Fruit fly (Drosophila melanogaster) whole organism, embryonic: ENCODE data around the gene gb.

Source experiments
- Ada2b ChIP-seq: fragments of 200-800 bp; sonication (Bioruptor generic); IDR thresholded peaks from 2 replicates; pipeline ENCODE4 v1.3.6; 2022; ENCODE audit warnings: missing biosample characterization, missing genetic modification characterization
- BEAF-32 ChIP-seq: fragments of 200-800 bp; sonication (Bioruptor generic); optimal IDR thresholded peaks from 3 replicates; lab custom pipeline; 2017; ENCODE audit warnings: missing biosample characterization, missing genetic modification characterization, mild to moderate bottlenecking, moderate library complexity, missing genetic modification reagents
- Blimp-1 ChIP-seq: fragments of 200-800 bp; sonication (Bioruptor generic); optimal IDR thresholded peaks from 3 replicates; lab custom pipeline; 2018; ENCODE audit warnings: missing biosample characterization, missing genetic modification characterization, mild to moderate bottlenecking, moderate library complexity, missing genetic modification reagents
- CG13123 ChIP-seq: fragments of 200-800 bp; sonication (Bioruptor generic); optimal IDR thresholded peaks from 2 replicates; lab custom pipeline; 2016; ENCODE audit warnings: missing biosample characterization, missing genetic modification characterization
- CG13287 ChIP-seq: fragments of 200-800 bp; sonication (Bioruptor generic); IDR thresholded peaks from 2 replicates; pipeline ENCODE4 v1.3.6; 2022; ENCODE audit warnings: missing biosample characterization, missing genetic modification characterization; ENCODE audit not compliant: partially characterized antibody
- CG13424 ChIP-seq: fragments of 200-800 bp; sonication (Bioruptor generic); optimal IDR thresholded peaks from 2 replicates; lab custom pipeline; 2019; ENCODE audit warnings: missing biosample characterization, mild to moderate bottlenecking, missing genetic modification characterization, moderate library complexity
- CG1603 ChIP-seq: fragments of 200-800 bp; sonication (Bioruptor generic); optimal IDR thresholded peaks from 2 replicates; lab custom pipeline; 2019; ENCODE audit warnings: missing biosample characterization, mild to moderate bottlenecking, missing genetic modification characterization, moderate library complexity
- CG17361 ChIP-seq: fragments of 200-800 bp; sonication (Bioruptor generic); IDR thresholded peaks from 3 replicates; pipeline ENCODE4 v1.3.6; 2022; ENCODE audit warnings: missing biosample characterization, missing genetic modification characterization
- CG17612 ChIP-seq: fragments of 200-800 bp; sonication (Bioruptor generic); IDR thresholded peaks from 2 replicates; pipeline ENCODE4 v1.3.6; 2022; ENCODE audit warnings: missing biosample characterization, missing genetic modification characterization
- CG17802 ChIP-seq: fragments of 200-800 bp; sonication (Bioruptor generic); optimal IDR thresholded peaks from 2 replicates; lab custom pipeline; 2018; ENCODE audit warnings: missing biosample characterization, mild to moderate bottlenecking, missing genetic modification characterization, moderate library complexity
- CG2116 ChIP-seq: fragments of 200-800 bp; sonication (Bioruptor generic); optimal IDR thresholded peaks from 3 replicates; lab custom pipeline; 2018; ENCODE audit warnings: missing biosample characterization, mild to moderate bottlenecking, missing genetic modification characterization
- CG2199 ChIP-seq: fragments of 200-800 bp; sonication (Bioruptor generic); IDR thresholded peaks from 3 replicates; pipeline ENCODE4 v1.3.6; 2022; ENCODE audit warnings: missing biosample characterization, missing genetic modification characterization
- CG43689 ChIP-seq: fragments of 200-800 bp; sonication (Bioruptor generic); IDR thresholded peaks from 2 replicates; pipeline ENCODE4 v1.3.6; 2022; ENCODE audit warnings: missing biosample characterization, missing genetic modification characterization
- CG4404 ChIP-seq: fragments of 200-800 bp; sonication (Bioruptor generic); IDR thresholded peaks from 2 replicates; pipeline ENCODE4 v1.3.6; 2022; ENCODE audit warnings: missing biosample characterization, missing genetic modification characterization
- CG5180 ChIP-seq: fragments of 200-800 bp; sonication (Bioruptor generic); optimal IDR thresholded peaks from 3 replicates; lab custom pipeline; 2017; ENCODE audit warnings: missing biosample characterization, missing genetic modification characterization, mild to moderate bottlenecking, moderate library complexity, missing genetic modification reagents
- CG6175 ChIP-seq: fragments of 200-800 bp; sonication (Bioruptor generic); IDR thresholded peaks from 3 replicates; pipeline ENCODE4 v1.3.6; 2022; ENCODE audit warnings: missing biosample characterization, missing genetic modification characterization
- CG9797 ChIP-seq: fragments of 200-800 bp; sonication (Bioruptor generic); optimal IDR thresholded peaks from 3 replicates; lab custom pipeline; 2018; ENCODE audit warnings: missing biosample characterization, mild to moderate bottlenecking, missing genetic modification characterization
- CG9817 ChIP-seq: fragments of 200-800 bp; sonication (Bioruptor generic); optimal IDR thresholded peaks from 2 replicates; lab custom pipeline; 2018; ENCODE audit warnings: missing biosample characterization, mild to moderate bottlenecking, missing genetic modification characterization, moderate library complexity
- Dbx ChIP-seq: fragments of 200-800 bp; sonication (Bioruptor generic); IDR thresholded peaks from 3 replicates; pipeline ENCODE4 v1.3.6; 2022; ENCODE audit warnings: missing biosample characterization, missing genetic modification characterization
- Dfd ChIP-seq, 2 experiments: fragments of >200 bp; optimal IDR thresholded peaks; 2 replicates each; lab custom pipeline; 2017; ENCODE audit warnings: missing biosample characterization in 2 of 2, missing genetic modification characterization in 2 of 2
- Dip2 ChIP-seq: fragments of 200-800 bp; sonication (Bioruptor generic); IDR thresholded peaks from 2 replicates; pipeline ENCODE4 v1.3.6; 2022; ENCODE audit warnings: missing biosample characterization, missing genetic modification characterization
- Hsf ChIP-seq: fragments of 200-800 bp; sonication (Bioruptor generic); optimal IDR thresholded peaks from 3 replicates; lab custom pipeline; 2016; ENCODE audit warnings: missing biosample characterization, missing genetic modification characterization
- Med ChIP-seq: fragments of 200-800 bp; sonication (Bioruptor generic); peaks from one replicate; lab custom pipeline; 2016; ENCODE audit warnings: missing biosample characterization, missing genetic modification characterization, mild to moderate bottlenecking, inconsistent platforms, moderate library complexity
- Nf-YC ChIP-seq: fragments of 200-800 bp; optimal IDR thresholded peaks from 3 replicates; lab custom pipeline; 2019; ENCODE audit warnings: missing biosample characterization, mild to moderate bottlenecking, missing genetic modification characterization, moderate library complexity
- Usf ChIP-seq: fragments of 200-800 bp; sonication (Bioruptor generic); optimal IDR thresholded peaks from 2 replicates; lab custom pipeline; 2017; ENCODE audit warnings: missing genotype, missing biosample characterization, missing genetic modification characterization
- amos ChIP-seq: fragments of 200-800 bp; sonication (Bioruptor generic); IDR thresholded peaks from 2 replicates; pipeline ENCODE4 v1.3.6; 2022; ENCODE audit warnings: missing biosample characterization, missing genetic modification characterization; ENCODE audit not compliant: partially characterized antibody
- ato ChIP-seq: fragments of 200-800 bp; sonication (Bioruptor generic); IDR thresholded peaks from 2 replicates; pipeline ENCODE4 v1.3.6; 2022; ENCODE audit warnings: missing biosample characterization, missing genetic modification characterization; ENCODE audit not compliant: partially characterized antibody
- bsh ChIP-seq, 2 experiments: fragments of 200-800 bp; sonication (Bioruptor generic); optimal IDR thresholded peaks; 2 replicates each; lab custom pipeline; 2017 to 2018; ENCODE audit warnings: mild to moderate bottlenecking in 2 of 2, missing biosample characterization in 2 of 2, missing genetic modification characterization in 2 of 2, moderate library complexity in 1 of 2
- caup ChIP-seq: fragments of 200-800 bp; sonication (Bioruptor generic); optimal IDR thresholded peaks from 3 replicates; lab custom pipeline; 2017; ENCODE audit warnings: missing biosample characterization, mild to moderate bottlenecking, missing genetic modification characterization, moderate library complexity; ENCODE audit not compliant: severe bottlenecking
- emc ChIP-seq: fragments of 200-800 bp; sonication (Bioruptor generic); optimal IDR thresholded peaks from 2 replicates; lab custom pipeline; 2016; ENCODE audit warnings: missing biosample characterization, missing genetic modification characterization
- en ChIP-seq: fragments of 200-800 bp; sonication (Bioruptor generic); optimal IDR thresholded peaks from 2 replicates; lab custom pipeline; 2016; ENCODE audit warnings: missing biosample characterization, missing genetic modification characterization
- eyg ChIP-seq: fragments of 200-800 bp; sonication (Bioruptor generic); optimal IDR thresholded peaks from 3 replicates; lab custom pipeline; 2016; ENCODE audit warnings: missing biosample characterization, missing genetic modification characterization
- fu2 ChIP-seq: fragments of 200-800 bp; sonication (Bioruptor generic); optimal IDR thresholded peaks from 2 replicates; lab custom pipeline; 2016; ENCODE audit warnings: missing biosample characterization, missing genetic modification characterization
- gsb-n ChIP-seq: fragments of 200-800 bp; sonication (Bioruptor generic); optimal IDR thresholded peaks from 3 replicates; lab custom pipeline; 2018; ENCODE audit warnings: missing biosample characterization, mild to moderate bottlenecking, missing genetic modification characterization
- ham ChIP-seq: fragments of 200-800 bp; sonication (Bioruptor generic); IDR thresholded peaks from 2 replicates; pipeline ENCODE4 v1.3.6; 2022; ENCODE audit warnings: missing biosample characterization, missing genetic modification characterization
- hb ChIP-seq: fragments of 200-800 bp; sonication (Bioruptor generic); IDR thresholded peaks from 3 replicates; pipeline ENCODE4 v1.3.6; 2022; ENCODE audit warnings: missing biosample characterization, missing genetic modification characterization; ENCODE audit not compliant: partially characterized antibody
- ken ChIP-seq: fragments of 200-800 bp; sonication (Bioruptor generic); IDR thresholded peaks from 3 replicates; pipeline ENCODE4 v1.3.6; 2022; ENCODE audit warnings: missing biosample characterization, missing genetic modification characterization
- maf-S ChIP-seq: fragments of 200-800 bp; sonication (Bioruptor generic); optimal IDR thresholded peaks from 2 replicates; lab custom pipeline; 2016; ENCODE audit warnings: missing biosample characterization, missing genetic modification characterization
- otp ChIP-seq: fragments of 200-800 bp; sonication (Bioruptor generic); IDR thresholded peaks from 3 replicates; pipeline ENCODE4, ENCODE4 v1.3.6; 2022; ENCODE audit warnings: missing biosample characterization, missing genetic modification characterization
- p53 ChIP-seq: fragments of 200-800 bp; sonication (Bioruptor generic); optimal IDR thresholded peaks from 2 replicates; lab custom pipeline; 2016; ENCODE audit warnings: missing biosample characterization, missing genetic modification characterization
- pita ChIP-seq: fragments of 200-800 bp; sonication (Bioruptor generic); optimal IDR thresholded peaks from 2 replicates; lab custom pipeline; 2017; ENCODE audit warnings: missing biosample characterization, mild to moderate bottlenecking, missing genetic modification characterization
- ranshi ChIP-seq: fragments of 200-800 bp; sonication (Bioruptor generic); IDR thresholded peaks from 2 replicates; pipeline ENCODE4 v1.3.6; 2022; ENCODE audit warnings: missing biosample characterization, missing genetic modification characterization
- run ChIP-seq: fragments of 200-800 bp; sonication (Bioruptor generic); optimal IDR thresholded peaks from 3 replicates; lab custom pipeline; 2018; ENCODE audit warnings: missing biosample characterization, mild to moderate bottlenecking, missing genetic modification characterization
- scrt ChIP-seq: fragments of 200-800 bp; sonication (Bioruptor generic); optimal IDR thresholded peaks from 2 replicates; lab custom pipeline; 2018; ENCODE audit warnings: missing biosample characterization, mild to moderate bottlenecking, missing genetic modification characterization, moderate library complexity
- ttk ChIP-seq: fragments of 200-800 bp; sonication (Bioruptor generic); IDR thresholded peaks from 2 replicates; pipeline ENCODE4 v2.1.2; 2022; ENCODE audit warnings: missing biosample characterization, missing genetic modification characterization
- wdn ChIP-seq: fragments of 200-800 bp; sonication (Bioruptor generic); IDR thresholded peaks from 2 replicates; pipeline ENCODE4 v1.3.6; 2022; ENCODE audit warnings: missing biosample characterization, missing genetic modification characterization
- wek ChIP-seq: fragments of 200-800 bp; sonication (Bioruptor generic); optimal IDR thresholded peaks from 3 replicates; lab custom pipeline; 2018; ENCODE audit warnings: missing biosample characterization, mild to moderate bottlenecking, missing genetic modification characterization, moderate library complexity

The gb gene

DNA sequence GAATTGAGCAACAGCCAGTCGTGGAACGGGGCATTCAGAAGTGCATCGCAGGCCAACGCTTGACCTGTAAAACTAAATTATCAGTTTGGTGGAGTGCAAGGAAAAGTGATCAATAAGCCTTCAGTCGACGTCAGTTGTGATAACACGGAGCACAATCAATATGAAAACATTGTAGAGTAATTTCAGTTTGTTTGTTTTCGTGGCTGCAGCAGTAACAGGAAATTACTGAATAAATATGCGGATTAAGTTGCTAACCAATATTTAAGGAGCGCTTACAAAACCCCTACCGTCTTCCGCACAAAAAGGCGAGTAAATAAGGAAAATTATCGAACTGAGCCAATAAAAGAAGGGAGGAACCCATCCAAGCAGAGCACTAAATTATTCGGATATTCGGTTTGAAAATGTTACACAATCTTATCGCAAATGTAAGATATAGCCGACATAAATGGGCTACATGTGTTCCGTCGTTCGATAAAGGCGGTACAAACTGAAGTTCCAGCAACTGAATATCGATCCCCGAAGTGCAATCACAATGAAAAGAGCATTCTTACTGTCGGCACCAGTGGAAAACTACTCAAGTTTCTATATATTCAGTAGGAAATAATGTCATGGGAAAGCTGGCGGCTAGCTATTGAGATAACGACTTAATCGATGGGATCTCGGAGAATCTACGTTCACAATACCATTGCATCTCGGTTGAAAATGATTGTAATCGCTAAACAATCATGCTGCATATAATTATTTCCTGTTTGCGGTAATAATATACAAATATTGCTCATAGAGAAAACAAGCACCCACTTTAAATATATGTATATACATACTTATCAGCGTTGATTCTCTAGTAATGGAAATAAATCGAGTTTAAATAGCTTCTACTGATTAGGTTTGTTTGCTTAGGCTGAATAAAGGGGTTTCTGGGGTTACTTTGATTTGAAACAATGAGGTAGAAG is 23.9 kb upstream of the gb start (continued):
- TF ChIP-seq CG6175 (GFP tag; lab: Robert Waterston, UW) (no peak), Usf (GFP tag; lab: Kevin White, UChicago) (peak; percentile 25), Nf-YC (tag; lab: Kevin White, UChicago) (no peak), eyg (GFP tag; lab: Kevin White, UChicago) (peak; percentile 46), CG9797 (GFP tag; lab: Kevin White, UChicago) (peak; percentile 1), CG1603 (tag; lab: Kevin White, UChicago) (peak; percentile 82), Med (GFP tag; lab: Kevin White, UChicago) (peak; percentile 92), amos (no peak), gsb-n (peak; percentile 86), bsh (GFP tag; optimal IDR thresholded peaks at IDR 0.05; lab: Kevin White, UChicago) (peak in 1 of 2 experiments; percentile 73), ato (GFP tag; lab: Robert Waterston, UW) (no peak), hb (GFP tag; lab: Robert Waterston, UW) (no peak), BEAF-32 (GFP tag; lab: Kevin White, UChicago) (no peak), scrt (GFP tag; lab: Kevin White, UChicago) (peak; percentile 24), CG13424 (tag; lab: Kevin White, UChicago) (peak; percentile 52), run (peak; percentile 30), p53 (peak; percentile 64), wek (GFP tag; lab: Kevin White, UChicago) (peak; percentile 75), Blimp-1 (peak; percentile 62), Dip2 (GFP tag; lab: Robert Waterston, UW) (no peak), ham (no peak), CG17361 (GFP tag; lab: Robert Waterston, UW) (peak; percentile 65; the same call in 2 of the 3 replicates), Dfd (GFP tag; optimal IDR thresholded peaks at IDR 0.05; lab: Kevin White, UChicago) (no peak), maf-S (peak; percentile 13), caup (GFP tag; lab: Kevin White, UChicago) (peak; percentile 71), Ada2b (GFP tag; lab: Robert Waterston, UW) (peak; percentile 45; the same call in 1 of the 2 replicates), CG2199 (GFP tag; lab: Robert Waterston, UW) (0 out of 3 replicates have a peak, but pooled peaks have one; percentile 70), Dbx (GFP tag; lab: Robert Waterston, UW) (no peak), pita (GFP tag; lab: Kevin White, UChicago) (no peak), CG4404 (GFP tag; lab: Robert Waterston, UW) (no peak), otp (GFP tag; lab: Robert Waterston, UW) (peak; percentile 85; the same call in 2 of the 3 replicates), CG43689 (GFP tag; lab: Robert Waterston, UW) (0 out of 2 replicates have a peak, but pooled peaks have one; percentile 38), ranshi (GFP tag; lab: Robert Waterston, UW) (peak; percentile 45; the same call in 1 of the 2 replicates), CG5180 (GFP tag; lab: Kevin White, UChicago) (peak; percentile 69), CG13123 (peak; percentile 66), CG9817 (tag; lab: Kevin White, UChicago) (no peak), wdn (GFP tag; lab: Robert Waterston, UW) (no peak), CG13287 (GFP tag; lab: Robert Waterston, UW) (no peak), emc (no peak), ttk (GFP tag; lab: Robert Waterston, UW) (peak; percentile 13; the same call in 1 of the 2 replicates), CG17802 (tag; lab: Kevin White, UChicago) (peak; percentile 12), fu2 (GFP tag; lab: Kevin White, UChicago) (no peak), CG2116 (peak; percentile 55), CG17612 (no peak), en (GFP tag; lab: Kevin White, UChicago) (peak; percentile 46), Hsf (GFP tag; lab: Kevin White, UChicago) (peak; percentile 60), ken (GFP tag; lab: Robert Waterston, UW) (no peak; the same call in 2 of the 3 replicates)
